Worm (Caenorhabditis elegans): ENCODE results near the gene kdin-1.

ce11 chrIV:10990699-10991098 is 47.8 kb upstream of the kdin-1 start, which contains the start of gene F13H10.5:
- TF ChIP-seq nhr-12 (tag; optimal IDR thresholded peaks at IDR 0.05) (no peak), lin-13 (tag; optimal IDR thresholded peaks at IDR 0.05) (no peak), nhr-237 (tag; optimal IDR thresholded peaks at IDR 0.05) (no peak), cnd-1 (tag; optimal IDR thresholded peaks at IDR 0.05) (no peak), unc-39 (tag; optimal IDR thresholded peaks at IDR 0.05) (no peak), lsy-2 (tag; optimal IDR thresholded peaks at IDR 0.05) (no peak), snpc-4 (tag; optimal IDR thresholded peaks at IDR 0.05) (no peak), ceh-39 (tag; optimal IDR thresholded peaks at IDR 0.05) (no peak), hlh-1 (tag; optimal IDR thresholded peaks at IDR 0.05) (no peak), ztf-11 (tag; optimal IDR thresholded peaks at IDR 0.05) (no peak)
